Fruit fly (Drosophila melanogaster) whole organism, prepupa: Measurements from ENCODE around the gene CG15522.

Experiments used
- Blimp-1 ChIP-seq: fragments of 200-800 bp; sonication (Bioruptor generic); optimal IDR thresholded peaks from 3 replicates; lab custom pipeline; 2017; ENCODE audit warnings: missing biosample characterization, missing genetic modification characterization, mild to moderate bottlenecking, moderate library complexity, missing genetic modification reagents
- CG11294 ChIP-seq: fragments of 200-800 bp; sonication (Bioruptor generic); IDR thresholded peaks from 2 replicates; pipeline ENCODE4 v1.3.6; 2022; ENCODE audit warnings: missing biosample characterization, missing genetic modification characterization
- CG1621 ChIP-seq: fragments of 200-800 bp; sonication (Bioruptor generic); optimal IDR thresholded peaks from 3 replicates; lab custom pipeline; 2018; ENCODE audit warnings: missing biosample characterization, mild to moderate bottlenecking, missing genetic modification characterization
- CG16779 ChIP-seq: fragments of 200-800 bp; sonication (Bioruptor generic); optimal IDR thresholded peaks from 3 replicates; lab custom pipeline; 2017; ENCODE audit warnings: missing biosample characterization, mild to moderate bottlenecking, missing genetic modification characterization
- CG32006 ChIP-seq: fragments of 200-800 bp; sonication (Bioruptor generic); optimal IDR thresholded peaks from 3 replicates; lab custom pipeline; 2017; ENCODE audit warnings: missing biosample characterization, mild to moderate bottlenecking, missing genetic modification characterization
- CG6792 ChIP-seq: fragments of 200-800 bp; sonication (Bioruptor generic); optimal IDR thresholded peaks from 3 replicates; lab custom pipeline; 2016; ENCODE audit warnings: missing biosample characterization, missing genetic modification characterization
- Hr39 ChIP-seq: fragments of 200-800 bp; sonication (Bioruptor generic); optimal IDR thresholded peaks from 2 replicates; lab custom pipeline; 2016; ENCODE audit warnings: missing biosample characterization, missing genetic modification characterization
- lz ChIP-seq: fragments of 200-800 bp; sonication (Bioruptor generic); optimal IDR thresholded peaks from 3 replicates; lab custom pipeline; 2016; ENCODE audit warnings: missing biosample characterization, missing genetic modification characterization
- spab ChIP-seq: fragments of 200-800 bp; sonication (Bioruptor generic); optimal IDR thresholded peaks from 2 replicates; lab custom pipeline; 2017; ENCODE audit warnings: missing biosample characterization, mild to moderate bottlenecking, missing genetic modification characterization, missing genetic modification reagents
- vri ChIP-seq: fragments of 200-800 bp; sonication (Bioruptor generic); optimal IDR thresholded peaks from 3 replicates; lab custom pipeline; 2016; ENCODE audit warnings: missing biosample characterization, mild to moderate bottlenecking, missing genetic modification characterization

- TF ChIP-seq CG1621 (tag; lab: Kevin White, UChicago) (no peak), Blimp-1 (no peak), CG32006 (GFP tag; lab: Kevin White, UChicago) (no peak), spab (no peak), vri (no peak), CG6792 (GFP tag; lab: Kevin White, UChicago) (no peak), lz (no peak), CG16779 (tag; lab: Kevin White, UChicago) (no peak), Hr39 (GFP tag; lab: Kevin White, UChicago) (no peak), CG11294 (GFP tag; lab: Robert Waterston, UW) (no peak)
These were observed at the start of gene CG15522 for dm6 chr3R:29926955-29927354.
